Worm (Caenorhabditis elegans): ENCODE data around the gene ZC317.7.

ZC317.7 gene

DNA sequence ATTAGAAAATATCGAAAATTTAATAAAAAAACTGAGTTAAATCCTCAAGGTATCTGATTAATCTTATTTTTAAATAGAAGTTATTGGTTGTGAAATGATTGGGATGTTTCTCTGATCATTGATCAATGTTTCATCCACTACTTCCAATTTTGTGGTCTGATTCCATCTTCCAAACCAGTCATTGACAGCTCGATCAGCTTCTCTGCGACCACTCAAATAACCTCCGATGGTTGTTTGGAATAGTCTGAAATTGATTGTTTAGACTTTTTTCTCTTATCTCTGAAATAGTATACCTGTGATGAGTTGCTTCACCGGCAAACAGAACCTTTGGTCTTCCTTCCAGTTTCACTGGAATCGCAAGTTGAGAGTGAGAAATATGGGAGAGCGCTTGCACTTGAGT is 39.1 kb upstream of the ZC317.7 start:
- TF ChIP-seq mep-1 (tag; optimal IDR thresholded peaks at IDR 0.05) (no peak), unc-62 (GFP tag; optimal IDR thresholded peaks at IDR 0.05) (no peak), nhr-28 (tag; optimal IDR thresholded peaks at IDR 0.05) (no peak), unc-39 (tag; optimal IDR thresholded peaks at IDR 0.05) (no peak), tbx-8 (GFP tag; optimal IDR thresholded peaks at IDR 0.05) (no peak), ceh-83 (GFP tag; optimal IDR thresholded peaks at IDR 0.05) (no peak), ceh-39 (tag; optimal IDR thresholded peaks at IDR 0.05) (no peak), unc-120 (tag; optimal IDR thresholded peaks at IDR 0.05; ENCODE audit: poor library complexity, severe bottlenecking) (no peak), bed-3 (GFP tag; optimal IDR thresholded peaks at IDR 0.05) (no peak), ceh-43 (GFP tag; optimal IDR thresholded peaks at IDR 0.05) (no peak), blmp-1 (tag; optimal IDR thresholded peaks at IDR 0.05) (no peak), lsy-2 (tag; optimal IDR thresholded peaks at IDR 0.05) (no peak), nhr-237 (tag; optimal IDR thresholded peaks at IDR 0.05) (no peak), drap-1 (GFP tag; optimal IDR thresholded peaks at IDR 0.05) (no peak), lin-32 (GFP tag; optimal IDR thresholded peaks at IDR 0.05) (no peak), nhr-12 (tag; optimal IDR thresholded peaks at IDR 0.05) (no peak), nhr-76 (tag; optimal IDR thresholded peaks at IDR 0.05) (no peak), ces-1 (GFP tag; optimal IDR thresholded peaks at IDR 0.05) (no peak)

DNA sequence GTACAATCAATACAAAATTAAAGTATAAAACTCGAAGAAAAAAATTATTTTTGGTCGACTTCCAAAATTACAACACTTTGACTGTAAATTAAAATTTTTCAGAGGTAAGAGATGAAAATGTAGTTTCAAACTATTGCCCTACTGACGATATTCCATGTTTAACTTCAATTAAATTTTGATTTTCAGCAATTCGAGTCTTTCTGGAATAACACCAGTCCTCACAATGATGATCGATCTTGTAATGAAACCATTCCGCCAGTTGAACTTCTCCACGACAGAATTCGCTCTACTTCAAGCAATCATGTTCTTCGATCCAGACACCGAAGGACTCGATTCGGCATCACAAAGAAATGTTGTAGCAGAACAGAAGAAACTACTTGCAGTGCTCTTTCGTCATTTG is 38.3 kb upstream of the ZC317.7 start:
- TF ChIP-seq unc-120 (tag; optimal IDR thresholded peaks at IDR 0.05; ENCODE audit: poor library complexity, severe bottlenecking) (no peak), bed-3 (GFP tag; optimal IDR thresholded peaks at IDR 0.05) (no peak), ceh-83 (GFP tag; optimal IDR thresholded peaks at IDR 0.05) (no peak), ces-1 (GFP tag; optimal IDR thresholded peaks at IDR 0.05) (no peak)

- peak; percentile 89 for TF ChIP-seq mep-1 (tag; optimal IDR thresholded peaks at IDR 0.05)
- TF ChIP-seq lin-32 (GFP tag; optimal IDR thresholded peaks at IDR 0.05) = peak; percentile 37
- TF ChIP-seq cnd-1 (tag; optimal IDR thresholded peaks at IDR 0.05) = peak; percentile 81
- peak; percentile 90 for TF ChIP-seq sptf-1 (tag; optimal IDR thresholded peaks at IDR 0.05)
- no peak for TF ChIP-seq nhr-28 (tag; optimal IDR thresholded peaks at IDR 0.05)
- peak; percentile 13 for TF ChIP-seq nhr-12 (tag; optimal IDR thresholded peaks at IDR 0.05)
- no peak for TF ChIP-seq zip-8 (tag; optimal IDR thresholded peaks at IDR 0.05)
- peak; percentile 19 for TF ChIP-seq unc-62 (GFP tag; optimal IDR thresholded peaks at IDR 0.05)
- no peak for TF ChIP-seq snpc-4 (tag; optimal IDR thresholded peaks at IDR 0.05)
- no peak for TF ChIP-seq mab-5 (tag; optimal IDR thresholded peaks at IDR 0.05)
- no peak for TF ChIP-seq nhr-76 (tag; optimal IDR thresholded peaks at IDR 0.05)
- no peak for TF ChIP-seq ham-2 (GFP tag; optimal IDR thresholded peaks at IDR 0.05)
- TF ChIP-seq sem-2 (GFP tag; optimal IDR thresholded peaks at IDR 0.05) = peak; percentile 28
- TF ChIP-seq ces-1 (GFP tag; optimal IDR thresholded peaks at IDR 0.05) = peak; percentile 45
- peak; percentile 5 for TF ChIP-seq ztf-11 (tag; optimal IDR thresholded peaks at IDR 0.05)
- peak; percentile 95 for TF ChIP-seq lin-13 (tag; optimal IDR thresholded peaks at IDR 0.05)
- TF ChIP-seq flh-1 (GFP tag; optimal IDR thresholded peaks at IDR 0.05) = no peak
- peak; percentile 65 for TF ChIP-seq unc-120 (tag; optimal IDR thresholded peaks at IDR 0.05; ENCODE audit: poor library complexity, severe bottlenecking)
- peak; percentile 68 for TF ChIP-seq ceh-43 (GFP tag; optimal IDR thresholded peaks at IDR 0.05)
- TF ChIP-seq nhr-237 (tag; optimal IDR thresholded peaks at IDR 0.05) = peak; percentile 70
- TF ChIP-seq tbx-8 (GFP tag; optimal IDR thresholded peaks at IDR 0.05) = peak; percentile 14
- peak; percentile 84 for TF ChIP-seq pha-4 (tag; optimal IDR thresholded peaks at IDR 0.05)
- peak; percentile 76 for TF ChIP-seq mls-2 (tag; optimal IDR thresholded peaks at IDR 0.05)
- no peak for TF ChIP-seq elt-3 (tag; optimal IDR thresholded peaks at IDR 0.05)
- TF ChIP-seq ceh-39 (tag; optimal IDR thresholded peaks at IDR 0.05) = peak; percentile 65
- TF ChIP-seq M03D4.4 (tag; optimal IDR thresholded peaks at IDR 0.05) = peak; percentile 65
- TF ChIP-seq hlh-1 (tag; optimal IDR thresholded peaks at IDR 0.05) = peak; percentile 7
- TF ChIP-seq lsy-2 (tag; optimal IDR thresholded peaks at IDR 0.05) = peak; percentile 72
- no peak for TF ChIP-seq elt-1 (tag; optimal IDR thresholded peaks at IDR 0.05; ENCODE audit: borderline replicate concordance, insufficient read depth)
- no peak for TF ChIP-seq nhr-2 (tag; optimal IDR thresholded peaks at IDR 0.05)
- no peak for TF ChIP-seq blmp-1 (tag; optimal IDR thresholded peaks at IDR 0.05)
- TF ChIP-seq ceh-83 (GFP tag; optimal IDR thresholded peaks at IDR 0.05) = no peak
- peak; percentile 51 for TF ChIP-seq bed-3 (GFP tag; optimal IDR thresholded peaks at IDR 0.05)
- TF ChIP-seq unc-39 (tag; optimal IDR thresholded peaks at IDR 0.05) = no peak
- TF ChIP-seq drap-1 (GFP tag; optimal IDR thresholded peaks at IDR 0.05) = peak; percentile 72
Measured at ce11 chrV:5504807-5505442, 34.1 kb upstream of the ZC317.7 start, which contains the start of the genes dnj-19 and nhr-47. dnj-19 (minus strand) TSS chrV:5504857. nhr-47 (plus strand) TSS chrV:5505253.

Measured in whole organism, mixed stage, embryonic.